Fruit fly (Drosophila melanogaster) whole organism, prepupa: ENCODE results near the gene sick.

Experiments used
- Met ChIP-seq: fragments of 200-800 bp; sonication (Bioruptor generic); optimal IDR thresholded peaks from 3 replicates; lab custom pipeline; 2016; ENCODE audit warnings: missing biosample characterization, missing genetic modification characterization
- net ChIP-seq: fragments of 200-800 bp; sonication (Bioruptor generic); optimal IDR thresholded peaks from 3 replicates; lab custom pipeline; 2016; ENCODE audit warnings: missing biosample characterization, missing genetic modification characterization

- TF ChIP-seq Met (no peak), net (no peak)
Measured at dm6 chr2L:19898540-19899300, 102.6 kb downstream of the sick start.
